Fruit fly (Drosophila melanogaster) whole organism, embryonic: ENCODE data around the gene CG14853.
A peak's percentile ranks its signal among the peaks of the same experiment; 100 is the strongest.

Experiments used
- Aef1 ChIP-seq: fragments of 200-800 bp; sonication (Bioruptor generic); IDR thresholded peaks from 3 replicates; pipeline ENCODE4 v1.3.6; 2022; ENCODE audit warnings: missing biosample characterization, missing genetic modification characterization
- Bgb ChIP-seq: fragments of 200-800 bp; sonication (Bioruptor generic); IDR thresholded peaks from 2 replicates; pipeline ENCODE4 v1.3.6; 2022; ENCODE audit warnings: missing biosample characterization, missing genetic modification characterization; ENCODE audit not compliant: partially characterized antibody
- CG10321 ChIP-seq: fragments of 200-800 bp; sonication (Bioruptor generic); IDR thresholded peaks from 2 replicates; pipeline ENCODE4 v1.3.6; 2022; ENCODE audit warnings: missing biosample characterization, missing genetic modification characterization
- CG10366 ChIP-seq: fragments of 200-800 bp; sonication (Bioruptor generic); IDR thresholded peaks from 2 replicates; pipeline ENCODE4 v1.3.6; 2022; ENCODE audit warnings: missing biosample characterization, missing genetic modification characterization
- CG10959 ChIP-seq: fragments of 200-800 bp; sonication (Bioruptor generic); IDR thresholded peaks from 2 replicates; pipeline ENCODE4 v1.3.6; 2022; ENCODE audit warnings: missing biosample characterization, missing genetic modification characterization
- CG11504 ChIP-seq: fragments of 200-800 bp; sonication (Bioruptor generic); optimal IDR thresholded peaks from 3 replicates; lab custom pipeline; 2019; ENCODE audit warnings: missing biosample characterization, mild to moderate bottlenecking, missing genetic modification characterization, moderate library complexity
- CG11696 ChIP-seq: fragments of 200-800 bp; sonication (Bioruptor generic); IDR thresholded peaks from 2 replicates; pipeline ENCODE4 v1.3.6; 2022; ENCODE audit warnings: missing biosample characterization, missing genetic modification characterization
- CG12236 ChIP-seq: fragments of 200-800 bp; sonication (Bioruptor generic); optimal IDR thresholded peaks from 2 replicates; lab custom pipeline; 2016; ENCODE audit warnings: missing biosample characterization, missing genetic modification characterization
- CG12769 ChIP-seq: fragments of 200-800 bp; sonication (Bioruptor generic); optimal IDR thresholded peaks from 2 replicates; lab custom pipeline; 2019; ENCODE audit warnings: missing biosample characterization, mild to moderate bottlenecking, missing genetic modification characterization, moderate library complexity
- CG14710 ChIP-seq: fragments of 200-800 bp; sonication (Bioruptor generic); optimal IDR thresholded peaks from 3 replicates; lab custom pipeline; 2019; ENCODE audit warnings: missing biosample characterization, mild to moderate bottlenecking, missing genetic modification characterization, moderate library complexity
- CG16813 ChIP-seq: fragments of 200-800 bp; sonication (Bioruptor generic); IDR thresholded peaks from 3 replicates; pipeline ENCODE4 v1.3.6; 2022; ENCODE audit warnings: missing biosample characterization, missing genetic modification characterization; ENCODE audit not compliant: partially characterized antibody
- CG16815 ChIP-seq: fragments of 200-800 bp; sonication (Bioruptor generic); optimal IDR thresholded peaks from 3 replicates; lab custom pipeline; 2017; ENCODE audit warnings: missing biosample characterization, mild to moderate bottlenecking, missing genetic modification characterization
- CG17186 ChIP-seq: fragments of 200-800 bp; sonication (Bioruptor generic); optimal IDR thresholded peaks from 3 replicates; lab custom pipeline; 2017; ENCODE audit warnings: missing biosample characterization, missing genetic modification reagents, missing genetic modification characterization
- CG1792 ChIP-seq: fragments of 200-800 bp; sonication (Bioruptor generic); optimal IDR thresholded peaks from 2 replicates; lab custom pipeline; 2016; ENCODE audit warnings: missing biosample characterization, missing genetic modification characterization
- CG1832 ChIP-seq: fragments of 200-800 bp; sonication (Bioruptor generic); optimal IDR thresholded peaks from 2 replicates; lab custom pipeline; 2017; ENCODE audit warnings: missing biosample characterization, mild to moderate bottlenecking, missing genetic modification characterization, inconsistent platforms
- CG2889 ChIP-seq: fragments of 200-800 bp; sonication (Bioruptor generic); IDR thresholded peaks from 3 replicates; pipeline ENCODE4 v1.3.6; 2022; ENCODE audit warnings: missing biosample characterization, missing genetic modification characterization
- CG30020 ChIP-seq: fragments of 200-800 bp; optimal IDR thresholded peaks from 2 replicates; lab custom pipeline; 2019; ENCODE audit warnings: missing biosample characterization, mild to moderate bottlenecking, missing genetic modification characterization, moderate library complexity
- CG4854 ChIP-seq: fragments of 200-800 bp; sonication (Bioruptor generic); optimal IDR thresholded peaks from 2 replicates; lab custom pipeline; 2016; ENCODE audit warnings: missing biosample characterization, missing genetic modification characterization, inconsistent platforms
- CG7786 ChIP-seq: fragments of 200-800 bp; sonication (Bioruptor generic); optimal IDR thresholded peaks from 2 replicates; lab custom pipeline; 2016; ENCODE audit warnings: missing biosample characterization, missing genetic modification characterization
- Doc2 ChIP-seq: fragments of 200-800 bp; sonication (Bioruptor generic); IDR thresholded peaks from 2 replicates; pipeline ENCODE4 v1.3.6; 2022; ENCODE audit warnings: missing biosample characterization, missing genetic modification characterization
- Kr ChIP-seq: fragments of 200-800 bp; sonication (Bioruptor generic); optimal IDR thresholded peaks from 2 replicates; lab custom pipeline; 2017; ENCODE audit warnings: missing biosample characterization, mild to moderate bottlenecking, missing genetic modification characterization
- Max ChIP-seq: fragments of 200-800 bp; sonication (Bioruptor generic); optimal IDR thresholded peaks from 2 replicates; lab custom pipeline; 2016; ENCODE audit warnings: missing biosample characterization, mild to moderate bottlenecking, missing genetic modification characterization
- NC2α ChIP-seq: fragments of 200-800 bp; sonication (Bioruptor generic); optimal IDR thresholded peaks from 2 replicates; lab custom pipeline; 2016; ENCODE audit warnings: missing biosample characterization, missing genetic modification characterization
- NC2β ChIP-seq: fragments of 200-800 bp; sonication (Bioruptor generic); optimal IDR thresholded peaks from 2 replicates; lab custom pipeline; 2016; ENCODE audit warnings: missing biosample characterization, missing genetic modification characterization
- Oaz ChIP-seq: fragments of 200-800 bp; sonication (Bioruptor generic); IDR thresholded peaks from 2 replicates; pipeline ENCODE4 v1.3.6; 2022; ENCODE audit warnings: missing biosample characterization, missing genetic modification characterization
- Optix ChIP-seq: fragments of 200-800 bp; sonication (Bioruptor generic); IDR thresholded peaks from 3 replicates; pipeline ENCODE4 v1.3.6; 2022; ENCODE audit warnings: missing biosample characterization, missing genetic modification characterization
- Rfx ChIP-seq: fragments of 200-800 bp; sonication (Bioruptor generic); IDR thresholded peaks from 2 replicates; pipeline ENCODE4 v1.3.6; 2022; ENCODE audit warnings: missing biosample characterization, missing genetic modification characterization
- Sry-β ChIP-seq: fragments of 200-800 bp; sonication (Bioruptor generic); optimal IDR thresholded peaks from 2 replicates; lab custom pipeline; 2018; ENCODE audit warnings: missing biosample characterization, mild to moderate bottlenecking, missing genetic modification characterization, moderate library complexity
- TFAM ChIP-seq: fragments of 200-800 bp; sonication (Bioruptor generic); optimal IDR thresholded peaks from 2 replicates; lab custom pipeline; 2017; ENCODE audit warnings: missing biosample characterization, missing genetic modification characterization, inconsistent platforms
- Usf ChIP-seq: fragments of 200-800 bp; sonication (Bioruptor generic); optimal IDR thresholded peaks from 2 replicates; lab custom pipeline; 2017; ENCODE audit warnings: missing genotype, missing biosample characterization, missing genetic modification characterization
- Xbp1 ChIP-seq: fragments of 200-800 bp; sonication (Bioruptor generic); optimal IDR thresholded peaks from 3 replicates; lab custom pipeline; 2016; ENCODE audit warnings: missing biosample characterization, mild to moderate bottlenecking, missing genetic modification characterization
- aop ChIP-seq: fragments of 200-800 bp; sonication (Bioruptor generic); IDR thresholded peaks from 2 replicates; pipeline ENCODE4 v1.3.6; 2022; ENCODE audit warnings: missing biosample characterization, missing genetic modification characterization
- chif ChIP-seq, 2 experiments: fragments of 200-800 bp; sonication (Bioruptor generic); optimal IDR thresholded peaks; 3 replicates each; lab custom pipeline; 2016; ENCODE audit warnings: missing biosample characterization in 2 of 2, missing genetic modification characterization in 2 of 2
- dm ChIP-seq: fragments of 200-800 bp; sonication (Bioruptor generic); optimal IDR thresholded peaks from 3 replicates; lab custom pipeline; 2016; ENCODE audit warnings: missing biosample characterization, missing genetic modification characterization
- en ChIP-seq: fragments of 200-800 bp; sonication (Bioruptor generic); optimal IDR thresholded peaks from 2 replicates; lab custom pipeline; 2016; ENCODE audit warnings: missing biosample characterization, missing genetic modification characterization
- ham ChIP-seq: fragments of 200-800 bp; sonication (Bioruptor generic); IDR thresholded peaks from 2 replicates; pipeline ENCODE4 v1.3.6; 2022; ENCODE audit warnings: missing biosample characterization, missing genetic modification characterization
- hbn ChIP-seq: fragments of 200-800 bp; sonication (Bioruptor generic); IDR thresholded peaks from 2 replicates; pipeline ENCODE4 v1.3.6; 2022; ENCODE audit warnings: missing biosample characterization, missing genetic modification characterization; ENCODE audit not compliant: partially characterized antibody
- lmd ChIP-seq: fragments of 200-800 bp; sonication (Bioruptor generic); IDR thresholded peaks from 2 replicates; pipeline ENCODE4 v1.3.6; 2022; ENCODE audit warnings: missing biosample characterization, missing genetic modification characterization
- lola ChIP-seq, 3 experiments: fragments of >200 bp in 2 of 3; fragments of 200-800 bp in 1 of 3; sonication (Bioruptor generic) in 1 of 3; optimal IDR thresholded peaks; 2 replicates each; lab custom pipeline; 2017 to 2019; ENCODE audit warnings: missing biosample characterization in 3 of 3, missing genetic modification characterization in 3 of 3, mild to moderate bottlenecking in 1 of 3, moderate library complexity in 1 of 3
- mirr ChIP-seq: fragments of 200-800 bp; sonication (Bioruptor generic); optimal IDR thresholded peaks from 3 replicates; lab custom pipeline; 2018; ENCODE audit warnings: missing biosample characterization, mild to moderate bottlenecking, missing genetic modification characterization
- psq ChIP-seq: fragments of 200-800 bp; sonication (Bioruptor generic); optimal IDR thresholded peaks from 2 replicates; lab custom pipeline; 2017; ENCODE audit warnings: missing biosample characterization, missing genetic modification characterization
- ranshi ChIP-seq: fragments of 200-800 bp; sonication (Bioruptor generic); IDR thresholded peaks from 2 replicates; pipeline ENCODE4 v1.3.6; 2022; ENCODE audit warnings: missing biosample characterization, missing genetic modification characterization
- slbo ChIP-seq: fragments of 200-800 bp; sonication (Bioruptor generic); IDR thresholded peaks from 2 replicates; pipeline ENCODE4 v1.3.6; 2022; ENCODE audit warnings: missing biosample characterization, missing genetic modification characterization
- slou ChIP-seq: fragments of 200-800 bp; sonication (Bioruptor generic); optimal IDR thresholded peaks from 3 replicates; lab custom pipeline; 2016; ENCODE audit warnings: missing biosample characterization, missing genetic modification characterization
- tin ChIP-seq: fragments of 200-800 bp; sonication (Bioruptor generic); optimal IDR thresholded peaks from 3 replicates; lab custom pipeline; 2016; ENCODE audit warnings: missing biosample characterization, missing genetic modification characterization
- trh ChIP-seq: fragments of 200-800 bp; sonication (Bioruptor generic); optimal IDR thresholded peaks from 2 replicates; lab custom pipeline; 2016; ENCODE audit warnings: missing biosample characterization, missing genetic modification characterization
- unc-4 ChIP-seq: fragments of 200-800 bp; sonication (Bioruptor generic); IDR thresholded peaks from 2 replicates; pipeline ENCODE4 v1.3.6; 2022; ENCODE audit warnings: missing biosample characterization, missing genetic modification characterization; ENCODE audit not compliant: partially characterized antibody
- unpg ChIP-seq: fragments of 200-800 bp; sonication (Bioruptor generic); optimal IDR thresholded peaks from 3 replicates; lab custom pipeline; 2018; ENCODE audit warnings: missing biosample characterization, mild to moderate bottlenecking, missing genetic modification characterization, moderate library complexity
- wor ChIP-seq: fragments of 200-800 bp; sonication (Bioruptor generic); IDR thresholded peaks from 2 replicates; pipeline ENCODE4 v1.3.6; 2022; ENCODE audit warnings: missing biosample characterization, missing genetic modification characterization

CG14853 gene

dm6 chr3R:14625215-14626156 is 16.0 kb downstream of the CG14853 start, which contains the start of the genes put and His4r (continued):
- TF ChIP-seq unpg (GFP tag; lab: Kevin White, UChicago) (peak; percentile 36), CG1792 (GFP tag; lab: Kevin White, UChicago) (peak; percentile 8), lola (GFP tag; optimal IDR thresholded peaks at IDR 0.05; lab: Kevin White, UChicago) (no peak), CG11504 (peak; percentile 58), CG1832 (GFP tag; lab: Kevin White, UChicago) (no peak), CG17186 (peak; percentile 91), Aef1 (no peak), tin (GFP tag; lab: Kevin White, UChicago) (peak; percentile 9), CG10321 (GFP tag; lab: Robert Waterston, UW) (no peak), Doc2 (no peak), Usf (no peak), Optix (no peak), dm (GFP tag; lab: Kevin White, UChicago) (peak; percentile 37), en (GFP tag; lab: Kevin White, UChicago) (no peak), Bgb (peak; percentile 70; the same call in 1 of the 2 replicates), CG2889 (no peak), CG11696 (GFP tag; lab: Robert Waterston, UW) (no peak), CG16815 (no peak), hbn (GFP tag; lab: Robert Waterston, UW) (peak; percentile 55), Sry-β (GFP tag; lab: Kevin White, UChicago) (no peak), CG12769 (tag; lab: Kevin White, UChicago) (peak; percentile 45), CG10959 (GFP tag; lab: Robert Waterston, UW) (no peak), slbo (GFP tag; lab: Robert Waterston, UW) (peak; percentile 35; the same call in 1 of the 2 replicates), ranshi (GFP tag; lab: Robert Waterston, UW) (no peak), psq (GFP tag; lab: Kevin White, UChicago) (peak; percentile 4), CG16813 (GFP tag; lab: Robert Waterston, UW) (peak; percentile 62; the same call in 2 of the 3 replicates), mirr (GFP tag; lab: Kevin White, UChicago) (no peak), CG14710 (tag; lab: Kevin White, UChicago) (peak; percentile 52), CG12236 (GFP tag; lab: Kevin White, UChicago) (no peak), Rfx (GFP tag; lab: Robert Waterston, UW) (peak; percentile 47; the same call in 1 of the 2 replicates), Kr (GFP tag; lab: Kevin White, UChicago) (no peak), chif (GFP tag; optimal IDR thresholded peaks at IDR 0.05; lab: Kevin White, UChicago) (no peak), Xbp1 (GFP tag; lab: Kevin White, UChicago) (peak; percentile 21), trh (GFP tag; lab: Kevin White, UChicago) (no peak), wor (no peak), NC2α (no peak), ham (GFP tag; lab: Robert Waterston, UW) (no peak), Max (GFP tag; lab: Kevin White, UChicago) (peak; percentile 39), CG30020 (tag; lab: Kevin White, UChicago) (peak; percentile 11), TFAM (GFP tag; lab: Kevin White, UChicago) (no peak), NC2β (GFP tag; lab: Kevin White, UChicago) (peak; percentile 56), unc-4 (GFP tag; lab: Robert Waterston, UW) (peak; percentile 50; the same call in 1 of the 2 replicates), CG10366 (no peak), slou (GFP tag; lab: Kevin White, UChicago) (no peak), lmd (no peak), Oaz (GFP tag; lab: Robert Waterston, UW) (no peak), CG4854 (no peak), CG7786 (GFP tag; lab: Kevin White, UChicago) (peak; percentile 18), aop (GFP tag; lab: Robert Waterston, UW) (no peak)
